Worm (Caenorhabditis elegans): Measurements from ENCODE around the gene str-150.

The str-150 gene

ce11 chrV:16575900-16576299 is 7.2 kb upstream of the str-150 start, which contains the start of gene str-151:
str-151 (plus strand) TSS chrV:16576200.
- no peak for TF ChIP-seq snpc-4 (GFP tag; optimal IDR thresholded peaks at IDR 0.05)
- no peak for TF ChIP-seq snpc-4 (tag; optimal IDR thresholded peaks at IDR 0.05)
- no peak for TF ChIP-seq ceh-27 (GFP tag; optimal IDR thresholded peaks at IDR 0.05)
- no peak for TF ChIP-seq F33H1.4 (GFP tag; IDR thresholded peaks at IDR 0.05)
- no peak for TF ChIP-seq B0035.1 (tag; optimal IDR thresholded peaks at IDR 0.05)
- no peak for TF ChIP-seq F52B5.7 (tag; optimal IDR thresholded peaks at IDR 0.05)
- no peak for TF ChIP-seq cebp-2 (GFP tag; IDR thresholded peaks at IDR 0.05)
- TF ChIP-seq nhr-80 (tag; optimal IDR thresholded peaks at IDR 0.05) = no peak
- TF ChIP-seq nfya-2 (GFP tag; IDR thresholded peaks at IDR 0.05) = no peak
- no peak for TF ChIP-seq attf-6 (GFP tag; IDR thresholded peaks at IDR 0.05)
- no peak for TF ChIP-seq T26A5.8 (tag; optimal IDR thresholded peaks at IDR 0.05)

DNA sequence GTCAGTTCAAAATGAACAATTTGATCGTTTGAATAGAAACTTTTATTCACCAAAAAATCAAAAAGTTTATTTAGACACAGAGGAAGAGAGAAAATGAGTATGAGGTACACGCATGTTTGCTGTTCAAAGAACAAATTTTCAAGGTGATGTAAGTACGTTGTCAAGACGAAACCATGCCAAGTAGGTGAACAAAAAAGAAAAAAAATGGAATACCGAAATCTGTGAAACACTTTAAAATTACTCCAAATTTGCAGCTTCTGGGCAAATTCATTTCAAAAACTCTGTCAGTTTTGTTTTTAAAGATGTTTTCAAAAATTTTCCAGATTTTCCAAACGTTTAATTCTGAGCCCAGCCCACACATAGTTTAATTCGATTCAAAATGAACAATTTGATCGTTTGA is 2.6 kb upstream of the str-150 start, which contains the start of gene nhr-271:
Gene nhr-271, minus strand, starts transcription at position 101 of the 400 bp plus-strand sequence.
- no peak for TF ChIP-seq rcor-1 (GFP tag; IDR thresholded peaks at IDR 0.05)

DNA sequence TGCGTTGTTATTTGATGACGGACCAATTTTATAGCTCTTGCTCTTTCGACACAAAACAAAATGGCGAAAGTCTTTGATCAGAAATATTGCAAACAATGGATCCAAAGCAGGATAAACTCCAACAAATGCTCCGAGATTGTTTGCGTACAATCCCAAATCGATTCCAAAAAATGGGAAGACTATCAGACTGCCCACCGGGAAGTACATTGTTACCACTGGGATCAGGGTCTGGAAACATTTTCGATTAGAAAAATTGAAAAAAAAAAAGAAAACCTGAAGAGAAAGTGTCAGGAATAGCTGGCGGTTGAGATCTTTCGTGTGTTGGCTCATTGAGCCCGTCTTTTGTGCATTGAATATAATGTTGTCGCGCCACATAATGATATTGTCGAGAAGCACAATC is 2.0 kb upstream of the str-150 start:
- TF ChIP-seq F57A8.1 (GFP tag; optimal IDR thresholded peaks at IDR 0.05) (no peak), akir-1 (GFP tag; optimal IDR thresholded peaks at IDR 0.05) (no peak), B0261.1 (tag; optimal IDR thresholded peaks at IDR 0.05) (no peak), B0019.2 (GFP tag; conservative IDR thresholded peaks at IDR 0.05) (no peak), nfya-1 (tag; optimal IDR thresholded peaks at IDR 0.05; ENCODE audit: borderline replicate concordance, insufficient read depth) (no peak)

ce11 chrV:16588428-16588827 is 5.4 kb downstream of the str-150 start, which contains the start of gene srw-73:
srw-73 (minus strand) TSS chrV:16588528.
- TF ChIP-seq mes-4 (tag; optimal IDR thresholded peaks at IDR 0.05) (no peak), zfh-2 (GFP tag; conservative IDR thresholded peaks at IDR 0.05) (no peak), ZK185.1 (tag; optimal IDR thresholded peaks at IDR 0.05; ENCODE audit: poor library complexity, severe bottlenecking) (no peak), lsy-27 (tag; optimal IDR thresholded peaks at IDR 0.05; ENCODE audit: borderline replicate concordance, insufficient read depth) (no peak), hsf-1 (GFP tag; IDR thresholded peaks at IDR 0.05) (no peak), ceh-100 (GFP tag; IDR thresholded peaks at IDR 0.05) (no peak), egrh-3 (GFP tag; IDR thresholded peaks at IDR 0.05) (no peak), nfyb-1 (GFP tag; IDR thresholded peaks at IDR 0.05) (no peak), unc-130 (GFP tag; optimal IDR thresholded peaks at IDR 0.05) (no peak), Y79H2A.3 (GFP tag; conservative IDR thresholded peaks at IDR 0.05) (no peak), repo-1 (tag; optimal IDR thresholded peaks at IDR 0.05) (no peak), ets-4 (GFP tag; optimal IDR thresholded peaks at IDR 0.05) (no peak), lir-1 (GFP tag; conservative IDR thresholded peaks at IDR 0.05) (no peak), hlh-12 (tag; optimal IDR thresholded peaks at IDR 0.05) (no peak), Y67H2A.10 (GFP tag; conservative IDR thresholded peaks at IDR 0.05) (no peak), bed-2 (GFP tag; IDR thresholded peaks at IDR 0.05) (no peak), akir-1 (GFP tag; optimal IDR thresholded peaks at IDR 0.05) (no peak), rcor-1 (GFP tag; IDR thresholded peaks at IDR 0.05) (no peak), B0035.1 (tag; optimal IDR thresholded peaks at IDR 0.05) (no peak), lin-26 (GFP tag; IDR thresholded peaks at IDR 0.05) (no peak)

All from whole organism, young adult.